Fruit fly (Drosophila melanogaster): ENCODE results near the gene Spn77Ba.

Spn77Ba gene

dm6 chr3L:20302081-20302630 lies 14.8 kb upstream of the Spn77Ba start, which contains the start of gene Pex23 (continued):
- TF ChIP-seq emc (GFP tag; optimal IDR thresholded peaks at IDR 0.05) (no peak), otp (GFP tag; IDR thresholded peaks at IDR 0.05) (peak; percentile 59; the same call in 1 of the 3 replicates), MTF-1 (GFP tag; optimal IDR thresholded peaks at IDR 0.05; ENCODE audit: borderline replicate concordance) (no peak), chinmo (GFP tag; IDR thresholded peaks at IDR 0.05; ENCODE audit: partially characterized antibody) (peak; percentile 94; the same call in 2 of the 4 replicates), CG5953 (GFP tag; IDR thresholded peaks at IDR 0.05) (peak; percentile 83), klu (GFP tag; IDR thresholded peaks at IDR 0.05) (peak; percentile 75), Lpt (GFP tag; optimal IDR thresholded peaks at IDR 0.05) (no peak), CG14710 (tag; optimal IDR thresholded peaks at IDR 0.05) (peak; percentile 91), CG31224 (GFP tag; IDR thresholded peaks at IDR 0.05) (peak; percentile 67), ato (GFP tag; IDR thresholded peaks at IDR 0.05; ENCODE audit: partially characterized antibody) (peak; percentile 86), al (GFP tag; IDR thresholded peaks at IDR 0.05) (peak; percentile 78), CHES-1-like (GFP tag; optimal IDR thresholded peaks at IDR 0.05) (peak; percentile 75), CG8765 (GFP tag; IDR thresholded peaks at IDR 0.05) (peak; percentile 81), Hsf (GFP tag; optimal IDR thresholded peaks at IDR 0.05) (peak; percentile 80), zfh1 (GFP tag; IDR thresholded peaks at IDR 0.05) (peak; percentile 87), ssp (GFP tag; IDR thresholded peaks at IDR 0.05) (peak; percentile 89), Dll (GFP tag; IDR thresholded peaks at IDR 0.05; ENCODE audit: partially characterized antibody) (peak; percentile 99), Optix (GFP tag; IDR thresholded peaks at IDR 0.05) (peak; percentile 54; the same call in 2 of the 3 replicates), CG13424 (tag; optimal IDR thresholded peaks at IDR 0.05) (peak; percentile 84), NK7.1 (GFP tag; optimal IDR thresholded peaks at IDR 0.05) (peak; percentile 17), seq (GFP tag; IDR thresholded peaks at IDR 0.05) (peak; percentile 71), lbe (GFP tag; optimal IDR thresholded peaks at IDR 0.05) (peak; percentile 81), CG4360 (GFP tag; IDR thresholded peaks at IDR 0.05) (peak; percentile 83), CG3281 (GFP tag; optimal IDR thresholded peaks at IDR 0.05) (peak; percentile 84), CG6683 (GFP tag; optimal IDR thresholded peaks at IDR 0.05) (peak; percentile 54), gro (GFP tag; optimal IDR thresholded peaks at IDR 0.05) (peak; percentile 76), CG3163 (GFP tag; optimal IDR thresholded peaks at IDR 0.05) (peak; percentile 2), sqz (GFP tag; optimal IDR thresholded peaks at IDR 0.05) (no peak), bcd (GFP tag; optimal IDR thresholded peaks at IDR 0.05) (peak; percentile 77), grau (tag; optimal IDR thresholded peaks at IDR 0.05) (peak; percentile 77), CG4617 (GFP tag; optimal IDR thresholded peaks at IDR 0.05; ENCODE audit: borderline replicate concordance) (peak; percentile 93), CG4328 (GFP tag; optimal IDR thresholded peaks at IDR 0.05) (no peak), Mes4 (GFP tag; optimal IDR thresholded peaks at IDR 0.05) (peak; percentile 43), CG18476 (GFP tag; optimal IDR thresholded peaks at IDR 0.05) (peak; percentile 72), Asciz (GFP tag; optimal IDR thresholded peaks at IDR 0.05) (no peak), org-1 (GFP tag; optimal IDR thresholded peaks at IDR 0.05) (no peak), CG4282 (GFP tag; optimal IDR thresholded peaks at IDR 0.05) (peak; percentile 28), CG17802 (tag; optimal IDR thresholded peaks at IDR 0.05) (peak; percentile 68), Camta (GFP tag; optimal IDR thresholded peaks at IDR 0.05) (peak; percentile 72), nmo (GFP tag; optimal IDR thresholded peaks at IDR 0.05) (peak; percentile 91), lola (GFP tag; optimal IDR thresholded peaks at IDR 0.05) (peak in 1 of 3 experiments; percentile 80), kni (GFP tag; optimal IDR thresholded peaks at IDR 0.05) (no peak), CG32532 (GFP tag; IDR thresholded peaks at IDR 0.05) (peak; percentile 87), CG2712 (tag; optimal IDR thresholded peaks at IDR 0.05) (peak; percentile 88), shn (GFP tag; optimal IDR thresholded peaks at IDR 0.05) (peak; percentile 70), trh (GFP tag; optimal IDR thresholded peaks at IDR 0.05) (peak; percentile 54), CkIIα-i1 (GFP tag; IDR thresholded peaks at IDR 0.05) (0 out of 2 replicates have a peak, but pooled peaks have one; percentile 6), CG34422 (GFP tag; IDR thresholded peaks at IDR 0.05) (peak; percentile 87), CG10462 (GFP tag; optimal IDR thresholded peaks at IDR 0.05) (peak; percentile 64), pum (GFP tag; optimal IDR thresholded peaks at IDR 0.05) (peak; percentile 50)
